Worm (Caenorhabditis elegans) whole organism, L4 larva: ENCODE measurements around the gene btb-12.

ENCODE experiments used
- F37D6.2 ChIP-seq: sonication (generic microtip); optimal IDR thresholded peaks from 2 replicates; lab custom pipeline; 2016; ENCODE audit warnings: mild to moderate bottlenecking, missing genetic modification characterization, missing compliant biosample characterization
- jun-1 ChIP-seq: fragments of 150-350 bp; optimal IDR thresholded peaks from 2 replicates; lab custom pipeline; 2014; ENCODE audit warnings: missing biosample characterization, missing genetic modification reagents, missing genetic modification characterization

DNA sequence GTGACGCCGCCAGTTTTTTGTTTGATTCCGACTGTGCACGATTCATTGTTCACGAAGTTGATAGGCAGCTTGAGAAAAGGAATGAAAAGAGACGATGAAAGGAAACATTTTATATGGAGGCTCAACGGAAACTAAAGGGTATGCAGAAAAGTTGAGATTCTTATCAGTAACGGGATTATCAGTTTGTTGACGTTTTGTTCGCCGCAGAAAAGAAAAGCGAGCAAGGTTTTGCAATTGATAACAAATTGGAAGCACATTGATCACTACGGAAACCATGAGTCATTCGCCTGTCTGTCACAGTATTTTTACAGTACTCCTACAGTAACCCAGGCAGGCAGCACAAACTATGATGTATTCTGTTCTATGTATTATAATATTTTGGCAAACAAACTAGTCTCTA lies 19.0 kb upstream of the btb-12 start:
- TF ChIP-seq F37D6.2 (no peak), jun-1 (tag; lab: Kevin White, UChicago) (no peak)
